Fruit fly (Drosophila melanogaster) whole organism, embryonic: ENCODE measurements around the gene Gcn5.
A peak's percentile ranks its signal among the peaks of the same experiment; 100 is the strongest.

Source experiments
- Aef1 ChIP-seq: fragments of 200-800 bp; sonication (Bioruptor generic); IDR thresholded peaks from 3 replicates; pipeline ENCODE4 v1.3.6; 2022; ENCODE audit warnings: missing biosample characterization, missing genetic modification characterization
- Asciz ChIP-seq: fragments of 200-800 bp; sonication (Bioruptor generic); optimal IDR thresholded peaks from 2 replicates; lab custom pipeline; 2017; ENCODE audit warnings: missing biosample characterization, mild to moderate bottlenecking, missing genetic modification characterization, missing genetic modification reagents
- BEAF-32 ChIP-seq: fragments of 200-800 bp; sonication (Bioruptor generic); optimal IDR thresholded peaks from 3 replicates; lab custom pipeline; 2017; ENCODE audit warnings: missing biosample characterization, missing genetic modification characterization, mild to moderate bottlenecking, moderate library complexity, missing genetic modification reagents
- BtbVII ChIP-seq: fragments of 200-800 bp; sonication (Bioruptor generic); optimal IDR thresholded peaks from 3 replicates; lab custom pipeline; 2017; ENCODE audit warnings: missing biosample characterization, mild to moderate bottlenecking, missing genetic modification characterization
- CG12104 ChIP-seq: fragments of 200-800 bp; sonication (Bioruptor generic); optimal IDR thresholded peaks from 3 replicates; lab custom pipeline; 2016; ENCODE audit warnings: missing biosample characterization, missing genetic modification characterization
- CG13123 ChIP-seq: fragments of 200-800 bp; sonication (Bioruptor generic); optimal IDR thresholded peaks from 2 replicates; lab custom pipeline; 2016; ENCODE audit warnings: missing biosample characterization, missing genetic modification characterization
- CG13775 ChIP-seq: fragments of 200-800 bp; sonication (Bioruptor generic); optimal IDR thresholded peaks from 3 replicates; lab custom pipeline; 2017; ENCODE audit warnings: missing biosample characterization, mild to moderate bottlenecking, missing genetic modification characterization
- CG14860 ChIP-seq: fragments of 200-800 bp; sonication (Bioruptor generic); IDR thresholded peaks from 3 replicates; pipeline ENCODE4 v1.3.6; 2022; ENCODE audit warnings: missing biosample characterization, missing genetic modification characterization; ENCODE audit not compliant: partially characterized antibody
- CG14965 ChIP-seq: fragments of 200-800 bp; sonication (Bioruptor generic); optimal IDR thresholded peaks from 2 replicates; lab custom pipeline; 2016; ENCODE audit warnings: missing biosample characterization, missing genetic modification characterization, borderline replicate concordance
- CG15073 ChIP-seq: fragments of 200-800 bp; sonication (Bioruptor generic); optimal IDR thresholded peaks from 2 replicates; lab custom pipeline; 2016; ENCODE audit warnings: missing biosample characterization, missing genetic modification characterization
- CG15514 ChIP-seq: fragments of 200-800 bp; sonication (Bioruptor generic); optimal IDR thresholded peaks from 3 replicates; lab custom pipeline; 2017; ENCODE audit warnings: missing biosample characterization, missing genetic modification characterization, mild to moderate bottlenecking, moderate library complexity, missing genetic modification reagents
- CG15696 ChIP-seq: fragments of 200-800 bp; sonication (Bioruptor generic); optimal IDR thresholded peaks from 2 replicates; lab custom pipeline; 2019; ENCODE audit warnings: missing biosample characterization, mild to moderate bottlenecking, missing genetic modification characterization, moderate library complexity
- CG31388 ChIP-seq: fragments of 200-800 bp; sonication (Bioruptor generic); optimal IDR thresholded peaks from 2 replicates; lab custom pipeline; 2016; ENCODE audit warnings: missing biosample characterization, missing genetic modification characterization
- CG34224 ChIP-seq: fragments of 200-800 bp; sonication (Bioruptor generic); IDR thresholded peaks from 3 replicates; pipeline ENCODE4 v1.3.6; 2022; ENCODE audit warnings: missing biosample characterization, missing genetic modification characterization; ENCODE audit not compliant: partially characterized antibody
- CG4617 ChIP-seq: fragments of 200-800 bp; sonication (Bioruptor generic); optimal IDR thresholded peaks from 3 replicates; lab custom pipeline; 2016; ENCODE audit warnings: missing biosample characterization, missing genetic modification characterization, borderline replicate concordance
- CG6254 ChIP-seq: fragments of 200-800 bp; sonication (Bioruptor generic); optimal IDR thresholded peaks from 3 replicates; lab custom pipeline; 2017; ENCODE audit warnings: mild to moderate bottlenecking, missing biosample characterization, missing genetic modification reagents, missing genetic modification characterization
- CG8359 ChIP-seq: fragments of 200-800 bp; sonication (Bioruptor generic); optimal IDR thresholded peaks from 2 replicates; lab custom pipeline; 2017; ENCODE audit warnings: missing biosample characterization, mild to moderate bottlenecking, missing genetic modification characterization, borderline replicate concordance
- CG9215 ChIP-seq: fragments of 200-800 bp; sonication (Bioruptor generic); IDR thresholded peaks from 2 replicates; pipeline ENCODE4 v1.3.6; 2022; ENCODE audit warnings: missing biosample characterization, missing genetic modification characterization
- Dad ChIP-seq: fragments of 200-800 bp; sonication (Bioruptor generic); optimal IDR thresholded peaks from 3 replicates; lab custom pipeline; 2016; ENCODE audit warnings: missing biosample characterization, missing genetic modification characterization
- E2f2 ChIP-seq: fragments of 200-800 bp; sonication (Bioruptor generic); IDR thresholded peaks from 2 replicates; pipeline ENCODE4 v1.3.6; 2022; ENCODE audit warnings: missing biosample characterization, missing genetic modification characterization
- Hand ChIP-seq: fragments of 200-800 bp; sonication (Bioruptor generic); optimal IDR thresholded peaks from 2 replicates; lab custom pipeline; 2017; ENCODE audit warnings: mild to moderate bottlenecking, missing biosample characterization, missing genetic modification reagents, missing genetic modification characterization
- Kr ChIP-seq: fragments of 200-800 bp; sonication (Bioruptor generic); optimal IDR thresholded peaks from 2 replicates; lab custom pipeline; 2017; ENCODE audit warnings: missing biosample characterization, mild to moderate bottlenecking, missing genetic modification characterization
- NK7.1 ChIP-seq: fragments of 200-800 bp; sonication (Bioruptor generic); optimal IDR thresholded peaks from 3 replicates; lab custom pipeline; 2016; ENCODE audit warnings: missing biosample characterization, missing genetic modification characterization
- Sry-β ChIP-seq: fragments of 200-800 bp; sonication (Bioruptor generic); optimal IDR thresholded peaks from 2 replicates; lab custom pipeline; 2018; ENCODE audit warnings: missing biosample characterization, mild to moderate bottlenecking, missing genetic modification characterization, moderate library complexity
- TFAM ChIP-seq: fragments of 200-800 bp; sonication (Bioruptor generic); optimal IDR thresholded peaks from 2 replicates; lab custom pipeline; 2017; ENCODE audit warnings: missing biosample characterization, missing genetic modification characterization, inconsistent platforms
- Vsx1 ChIP-seq: fragments of 200-800 bp; sonication (Bioruptor generic); optimal IDR thresholded peaks from 2 replicates; lab custom pipeline; 2017; ENCODE audit warnings: missing biosample characterization, mild to moderate bottlenecking, missing genetic modification characterization, missing genetic modification reagents
- aop ChIP-seq: fragments of 200-800 bp; sonication (Bioruptor generic); IDR thresholded peaks from 2 replicates; pipeline ENCODE4 v1.3.6; 2022; ENCODE audit warnings: missing biosample characterization, missing genetic modification characterization
- ara ChIP-seq: fragments of 200-800 bp; sonication (Bioruptor generic); IDR thresholded peaks from 2 replicates; pipeline ENCODE4 v1.3.6; 2022; ENCODE audit warnings: missing biosample characterization, missing genetic modification characterization
- ato ChIP-seq: fragments of 200-800 bp; sonication (Bioruptor generic); IDR thresholded peaks from 2 replicates; pipeline ENCODE4 v1.3.6; 2022; ENCODE audit warnings: missing biosample characterization, missing genetic modification characterization; ENCODE audit not compliant: partially characterized antibody
- bigmax ChIP-seq: fragments of 200-800 bp; sonication (Bioruptor generic); optimal IDR thresholded peaks from 2 replicates; lab custom pipeline; 2018; ENCODE audit warnings: missing biosample characterization, mild to moderate bottlenecking, missing genetic modification characterization
- ci ChIP-seq: fragments of 200-800 bp; sonication (Bioruptor generic); IDR thresholded peaks from 3 replicates; pipeline ENCODE4 v1.3.6; 2022; ENCODE audit warnings: missing biosample characterization, missing genetic modification characterization
- crc ChIP-seq: fragments of 200-800 bp; sonication (Bioruptor generic); optimal IDR thresholded peaks from 2 replicates; lab custom pipeline; 2016; ENCODE audit warnings: missing biosample characterization, missing genetic modification characterization
- dati ChIP-seq: fragments of 200-800 bp; sonication (Bioruptor generic); IDR thresholded peaks from 2 replicates; pipeline ENCODE4 v1.3.6; 2022; ENCODE audit warnings: missing biosample characterization, missing genetic modification characterization
- exex ChIP-seq: fragments of 200-800 bp; sonication (Bioruptor generic); optimal IDR thresholded peaks from 4 replicates; lab custom pipeline; 2018; ENCODE audit warnings: missing biosample characterization, mild to moderate bottlenecking, missing genetic modification characterization, moderate library complexity
- gsb ChIP-seq: fragments of 200-800 bp; sonication (Bioruptor generic); IDR thresholded peaks from 2 replicates; pipeline ENCODE4 v1.3.6; 2022; ENCODE audit warnings: missing biosample characterization, missing genetic modification characterization
- h ChIP-seq: fragments of >200 bp; optimal IDR thresholded peaks from 2 replicates; lab custom pipeline; 2017
- kah ChIP-seq: fragments of 200-800 bp; sonication (Bioruptor generic); optimal IDR thresholded peaks from 2 replicates; lab custom pipeline; 2018; ENCODE audit warnings: missing biosample characterization, mild to moderate bottlenecking, missing genetic modification characterization
- knrl ChIP-seq: fragments of 200-800 bp; sonication (Bioruptor generic); IDR thresholded peaks from 3 replicates; pipeline ENCODE4 v1.3.6; 2022; ENCODE audit warnings: missing biosample characterization, missing genetic modification characterization; ENCODE audit not compliant: partially characterized antibody
- luna ChIP-seq: fragments of 200-800 bp; sonication (Bioruptor generic); optimal IDR thresholded peaks from 2 replicates; lab custom pipeline; 2016; ENCODE audit warnings: missing biosample characterization, missing genetic modification characterization
- mam ChIP-seq: fragments of 200-800 bp; sonication (Bioruptor generic); optimal IDR thresholded peaks from 3 replicates; lab custom pipeline; 2016; ENCODE audit warnings: missing biosample characterization, missing genetic modification characterization
- nom ChIP-seq: fragments of 200-800 bp; sonication (Bioruptor generic); optimal IDR thresholded peaks from 2 replicates; lab custom pipeline; 2017; ENCODE audit warnings: missing biosample characterization, missing genetic modification characterization, mild to moderate bottlenecking, moderate library complexity, missing genetic modification reagents
- oc ChIP-seq: fragments of 200-800 bp; sonication (Bioruptor generic); optimal IDR thresholded peaks from 2 replicates; lab custom pipeline; 2018; ENCODE audit warnings: missing biosample characterization, mild to moderate bottlenecking, missing genetic modification characterization, moderate library complexity
- pan ChIP-seq, 4 experiments: fragments of >200 bp in 3 of 4; fragments of 200-800 bp in 1 of 4; sonication (Bioruptor generic) in 1 of 4; optimal IDR thresholded peaks in 3 of 4; IDR thresholded peaks in 1 of 4; 2 replicates each; pipeline versions ENCODE4 v1.3.6 to Lab custom; 2017 to 2022; ENCODE audit warnings: missing biosample characterization in 2 of 4, missing genetic modification characterization in 2 of 4, mixed read lengths in 1 of 4
- shn ChIP-seq: fragments of 200-800 bp; sonication (Bioruptor generic); optimal IDR thresholded peaks from 3 replicates; lab custom pipeline; 2016; ENCODE audit warnings: missing biosample characterization, missing genetic modification characterization
- sim ChIP-seq: fragments of 200-800 bp; sonication (Bioruptor generic); IDR thresholded peaks from 2 replicates; pipeline ENCODE4 v1.3.6; 2022; ENCODE audit warnings: missing biosample characterization, missing genetic modification characterization
- zen2 ChIP-seq: fragments of 200-800 bp; sonication (Bioruptor generic); IDR thresholded peaks from 3 replicates; pipeline ENCODE4 v1.3.6; 2022; ENCODE audit warnings: missing biosample characterization, missing genetic modification characterization; ENCODE audit not compliant: partially characterized antibody

The Gcn5 gene

dm6 chr3L:12505990-12506389, 17.8 kb downstream of the Gcn5 start (continued):
- no peak for TF ChIP-seq zen2 (GFP tag; lab: Robert Waterston, UW)

- TF ChIP-seq ara (GFP tag; lab: Robert Waterston, UW), result no peak
- TF ChIP-seq exex (tag; lab: Kevin White, UChicago), result peak; percentile 26
- TF ChIP-seq CG34224 (GFP tag; lab: Robert Waterston, UW), result 0 out of 3 replicates have a peak, but pooled peaks have one; percentile 25
- TF ChIP-seq CG14860 (GFP tag; lab: Robert Waterston, UW), result no peak
- TF ChIP-seq pan (optimal IDR thresholded peaks at IDR 0.05; lab: Kevin White, UChicago), result no peak
- TF ChIP-seq pan (GFP tag; optimal IDR thresholded peaks at IDR 0.05 in 1 of 2, IDR thresholded peaks at IDR 0.05 in 1 of 2), result peak in 1 of 2 experiments; percentile 47
- 0 out of 3 replicates have a peak, but pooled peaks have one; percentile 6 for TF ChIP-seq ci
- no peak for TF ChIP-seq dati (GFP tag; lab: Robert Waterston, UW)
- peak; percentile 64 for TF ChIP-seq CG13775
- TF ChIP-seq aop (GFP tag; lab: Robert Waterston, UW), result no peak
- TF ChIP-seq CG15073 (GFP tag; lab: Kevin White, UChicago), result no peak
- TF ChIP-seq mam (GFP tag; lab: Kevin White, UChicago), result peak; percentile 45
- TF ChIP-seq luna (GFP tag; lab: Kevin White, UChicago), result no peak
- no peak for TF ChIP-seq crc (GFP tag; lab: Kevin White, UChicago)
- TF ChIP-seq oc (tag; lab: Kevin White, UChicago), result peak; percentile 11
- peak; percentile 9 for TF ChIP-seq CG15696 (tag; lab: Kevin White, UChicago)
- TF ChIP-seq Sry-β (GFP tag; lab: Kevin White, UChicago), result peak; percentile 42
- peak; percentile 24 for TF ChIP-seq Dad (GFP tag; lab: Kevin White, UChicago)
- no peak for TF ChIP-seq sim (GFP tag; lab: Robert Waterston, UW)
- TF ChIP-seq NK7.1 (GFP tag; lab: Kevin White, UChicago), result no peak
- no peak for TF ChIP-seq h (lab: Kevin White, UChicago)
- TF ChIP-seq CG6254 (GFP tag; lab: Kevin White, UChicago), result no peak
- no peak for TF ChIP-seq CG9215 (GFP tag; lab: Robert Waterston, UW)
- peak; percentile 49; the same call in 1 of the 2 replicates for TF ChIP-seq E2f2 (GFP tag; lab: Robert Waterston, UW)
- no peak for TF ChIP-seq CG14965 (GFP tag; lab: Kevin White, UChicago)
- TF ChIP-seq kah (GFP tag; lab: Kevin White, UChicago), result no peak
- no peak for TF ChIP-seq bigmax (GFP tag; lab: Kevin White, UChicago)
- TF ChIP-seq Hand, result no peak
- no peak for TF ChIP-seq CG13123
- no peak for TF ChIP-seq gsb (GFP tag; lab: Robert Waterston, UW)
- peak; percentile 74 for TF ChIP-seq Vsx1 (GFP tag; lab: Kevin White, UChicago)
- no peak for TF ChIP-seq shn (GFP tag; lab: Kevin White, UChicago)
- TF ChIP-seq CG15514 (GFP tag; lab: Kevin White, UChicago), result peak; percentile 66
- no peak for TF ChIP-seq CG8359 (GFP tag; lab: Kevin White, UChicago)
- peak; percentile 50 for TF ChIP-seq BEAF-32
- TF ChIP-seq nom (GFP tag; lab: Kevin White, UChicago), result peak; percentile 55
- no peak for TF ChIP-seq Kr (GFP tag; lab: Kevin White, UChicago)
- TF ChIP-seq knrl, result 0 out of 3 replicates have a peak, but pooled peaks have one; percentile 23
- TF ChIP-seq ato (GFP tag; lab: Robert Waterston, UW), result no peak
- TF ChIP-seq CG12104 (GFP tag; lab: Kevin White, UChicago), result peak; percentile 42
- TF ChIP-seq Aef1 (GFP tag; lab: Robert Waterston, UW), result no peak
- peak; percentile 29 for TF ChIP-seq CG31388 (GFP tag; lab: Kevin White, UChicago)
- TF ChIP-seq CG4617 (GFP tag; lab: Kevin White, UChicago), result peak; percentile 75
- peak; percentile 38 for TF ChIP-seq BtbVII (GFP tag; lab: Kevin White, UChicago)
- TF ChIP-seq Asciz (GFP tag; lab: Kevin White, UChicago), result no peak
- TF ChIP-seq TFAM, result no peak
These were observed 19.8 kb downstream of the Gcn5 start, which contains the start of the genes CG10646 and vih for dm6 chr3L:12503865-12504650. Gene CG10646 (minus strand): TSS chr3L:12503894. Gene vih (plus strand): TSS chr3L:12504292.
